Fruit fly (Drosophila melanogaster) whole organism, embryonic: Measurements from ENCODE around the gene nerfin-2.

Experiments used
- Abd-B ChIP-seq: fragments of 200-800 bp; sonication (Bioruptor generic); optimal IDR thresholded peaks from 2 replicates; lab custom pipeline; 2018; ENCODE audit warnings: missing biosample characterization, mild to moderate bottlenecking, missing genetic modification characterization, moderate library complexity
- Atf6 ChIP-seq: fragments of 200-800 bp; sonication (Bioruptor generic); IDR thresholded peaks from 2 replicates; pipeline ENCODE4 v1.3.6; 2022; ENCODE audit warnings: missing biosample characterization, missing genetic modification characterization
- CG11093 ChIP-seq: fragments of 200-800 bp; sonication (Bioruptor generic); IDR thresholded peaks from 3 replicates; pipeline ENCODE4 v1.3.6; 2022; ENCODE audit warnings: missing biosample characterization, missing genetic modification characterization
- CG11456 ChIP-seq: fragments of 200-800 bp; sonication (Bioruptor generic); IDR thresholded peaks from 3 replicates; pipeline ENCODE4 v1.3.6; 2022; ENCODE audit warnings: missing biosample characterization, missing genetic modification characterization
- CG11504 ChIP-seq: fragments of 200-800 bp; sonication (Bioruptor generic); optimal IDR thresholded peaks from 3 replicates; lab custom pipeline; 2019; ENCODE audit warnings: missing biosample characterization, mild to moderate bottlenecking, missing genetic modification characterization, moderate library complexity
- CG13624 ChIP-seq: fragments of 200-800 bp; sonication (Bioruptor generic); optimal IDR thresholded peaks from 2 replicates; lab custom pipeline; 2016; ENCODE audit warnings: missing biosample characterization, missing genetic modification characterization
- CG13894 ChIP-seq: fragments of 200-800 bp; sonication (Bioruptor generic); optimal IDR thresholded peaks from 3 replicates; lab custom pipeline; 2018; ENCODE audit warnings: missing biosample characterization, mild to moderate bottlenecking, missing genetic modification characterization, moderate library complexity
- CG17186 ChIP-seq: fragments of 200-800 bp; sonication (Bioruptor generic); optimal IDR thresholded peaks from 3 replicates; lab custom pipeline; 2017; ENCODE audit warnings: missing biosample characterization, missing genetic modification reagents, missing genetic modification characterization
- CG17361 ChIP-seq: fragments of 200-800 bp; sonication (Bioruptor generic); IDR thresholded peaks from 3 replicates; pipeline ENCODE4 v1.3.6; 2022; ENCODE audit warnings: missing biosample characterization, missing genetic modification characterization
- CG17802 ChIP-seq: fragments of 200-800 bp; sonication (Bioruptor generic); optimal IDR thresholded peaks from 2 replicates; lab custom pipeline; 2018; ENCODE audit warnings: missing biosample characterization, mild to moderate bottlenecking, missing genetic modification characterization, moderate library complexity
- CG18262 ChIP-seq: fragments of 200-800 bp; optimal IDR thresholded peaks from 3 replicates; lab custom pipeline; 2019; ENCODE audit warnings: missing biosample characterization, mild to moderate bottlenecking, missing genetic modification characterization, moderate library complexity
- CG18476 ChIP-seq: fragments of 200-800 bp; sonication (Bioruptor generic); optimal IDR thresholded peaks from 2 replicates; lab custom pipeline; 2016; ENCODE audit warnings: missing biosample characterization, mild to moderate bottlenecking, missing genetic modification characterization
- CG18619 ChIP-seq: fragments of 200-800 bp; sonication (Bioruptor generic); optimal IDR thresholded peaks from 3 replicates; lab custom pipeline; 2017; ENCODE audit warnings: missing biosample characterization, mild to moderate bottlenecking, missing genetic modification characterization
- CG2116 ChIP-seq: fragments of 200-800 bp; sonication (Bioruptor generic); optimal IDR thresholded peaks from 3 replicates; lab custom pipeline; 2018; ENCODE audit warnings: missing biosample characterization, mild to moderate bottlenecking, missing genetic modification characterization
- CG31224 ChIP-seq: fragments of 200-800 bp; sonication (Bioruptor generic); IDR thresholded peaks from 2 replicates; pipeline ENCODE4 v1.3.6; 2022; ENCODE audit warnings: missing biosample characterization, missing genetic modification characterization
- CG32772 ChIP-seq: fragments of 200-800 bp; sonication (Bioruptor generic); IDR thresholded peaks from 2 replicates; pipeline ENCODE4 v1.3.6; 2022; ENCODE audit warnings: missing biosample characterization, missing genetic modification characterization
- CG3847 ChIP-seq: fragments of 200-800 bp; sonication (Bioruptor generic); IDR thresholded peaks from 2 replicates; pipeline ENCODE4 v1.3.6; 2022; ENCODE audit warnings: missing biosample characterization, missing genetic modification characterization
- CG7745 ChIP-seq: fragments of 200-800 bp; sonication (Bioruptor generic); optimal IDR thresholded peaks from 2 replicates; lab custom pipeline; 2018; ENCODE audit warnings: missing biosample characterization, mild to moderate bottlenecking, missing genetic modification characterization, moderate library complexity
- CG8089 ChIP-seq: fragments of 200-800 bp; sonication (Bioruptor generic); optimal IDR thresholded peaks from 3 replicates; lab custom pipeline; 2016; ENCODE audit warnings: missing biosample characterization, missing genetic modification characterization
- CG9437 ChIP-seq: fragments of 200-800 bp; sonication (Bioruptor generic); optimal IDR thresholded peaks from 2 replicates; lab custom pipeline; 2018; ENCODE audit warnings: missing biosample characterization, mild to moderate bottlenecking, missing genetic modification characterization
- HmgD ChIP-seq: fragments of 200-800 bp; sonication (Bioruptor generic); optimal IDR thresholded peaks from 3 replicates; lab custom pipeline; 2016; ENCODE audit warnings: missing biosample characterization, missing genetic modification characterization
- Hmr ChIP-seq: fragments of 200-800 bp; sonication (Bioruptor generic); optimal IDR thresholded peaks from 3 replicates; lab custom pipeline; 2017; ENCODE audit warnings: mild to moderate bottlenecking, missing biosample characterization, missing genetic modification reagents, missing genetic modification characterization
- Hr78 ChIP-seq, 2 experiments: fragments of 200-800 bp in 1 of 2; fragments of >200 bp in 1 of 2; sonication (Bioruptor generic) in 1 of 2; optimal IDR thresholded peaks; 2 replicates each; lab custom pipeline; 2017 to 2019; ENCODE audit warnings: missing biosample characterization in 2 of 2, missing genetic modification characterization in 2 of 2, mild to moderate bottlenecking in 1 of 2, moderate library complexity in 1 of 2
- Hsf ChIP-seq: fragments of 200-800 bp; sonication (Bioruptor generic); optimal IDR thresholded peaks from 3 replicates; lab custom pipeline; 2016; ENCODE audit warnings: missing biosample characterization, missing genetic modification characterization
- NC2α ChIP-seq: fragments of 200-800 bp; sonication (Bioruptor generic); optimal IDR thresholded peaks from 2 replicates; lab custom pipeline; 2016; ENCODE audit warnings: missing biosample characterization, missing genetic modification characterization
- Nf-YB ChIP-seq: fragments of 200-800 bp; sonication (Bioruptor generic); optimal IDR thresholded peaks from 3 replicates; lab custom pipeline; 2019; ENCODE audit warnings: missing biosample characterization, mild to moderate bottlenecking, missing genetic modification characterization, moderate library complexity
- Oaz ChIP-seq: fragments of 200-800 bp; sonication (Bioruptor generic); IDR thresholded peaks from 2 replicates; pipeline ENCODE4 v1.3.6; 2022; ENCODE audit warnings: missing biosample characterization, missing genetic modification characterization
- Pdp1 ChIP-seq, 2 experiments: fragments of 200-800 bp; sonication (Bioruptor generic); optimal IDR thresholded peaks; 3 replicates each; lab custom pipeline; 2016; ENCODE audit warnings: missing biosample characterization in 2 of 2, missing genetic modification characterization in 2 of 2, mild to moderate bottlenecking in 1 of 2, moderate library complexity in 1 of 2
- Sox102F ChIP-seq: fragments of 200-800 bp; sonication (Bioruptor generic); optimal IDR thresholded peaks from 2 replicates; lab custom pipeline; 2018; ENCODE audit warnings: missing biosample characterization, mild to moderate bottlenecking, missing genetic modification characterization, moderate library complexity
- Ssrp ChIP-seq: fragments of 200-800 bp; sonication (Bioruptor generic); optimal IDR thresholded peaks from 2 replicates; lab custom pipeline; 2018; ENCODE audit warnings: missing biosample characterization, mild to moderate bottlenecking, missing genetic modification characterization, moderate library complexity
- az2 ChIP-seq: fragments of 200-800 bp; sonication (Bioruptor generic); optimal IDR thresholded peaks from 3 replicates; lab custom pipeline; 2016; ENCODE audit warnings: missing biosample characterization, missing genetic modification characterization
- ci ChIP-seq: fragments of 200-800 bp; sonication (Bioruptor generic); IDR thresholded peaks from 3 replicates; pipeline ENCODE4 v1.3.6; 2022; ENCODE audit warnings: missing biosample characterization, missing genetic modification characterization
- cwo ChIP-seq: fragments of 200-800 bp; sonication (Bioruptor generic); optimal IDR thresholded peaks from 3 replicates; lab custom pipeline; 2017; ENCODE audit warnings: missing biosample characterization, missing genetic modification characterization, mild to moderate bottlenecking, moderate library complexity, missing genetic modification reagents
- dmrt99B ChIP-seq: fragments of 200-800 bp; sonication (Bioruptor generic); optimal IDR thresholded peaks from 2 replicates; lab custom pipeline; 2018; ENCODE audit warnings: missing biosample characterization, mild to moderate bottlenecking, missing genetic modification characterization, moderate library complexity
- gem ChIP-seq: fragments of 200-800 bp; sonication (Bioruptor generic); optimal IDR thresholded peaks from 2 replicates; lab custom pipeline; 2019; ENCODE audit warnings: missing biosample characterization, mild to moderate bottlenecking, missing genetic modification characterization, moderate library complexity
- inv ChIP-seq: fragments of 200-800 bp; sonication (Bioruptor generic); IDR thresholded peaks from 2 replicates; pipeline ENCODE4 v1.3.6; 2022; ENCODE audit warnings: missing biosample characterization, missing genetic modification characterization; ENCODE audit not compliant: partially characterized antibody
- lilli ChIP-seq: fragments of 200-800 bp; sonication (Bioruptor generic); optimal IDR thresholded peaks from 3 replicates; lab custom pipeline; 2016; ENCODE audit warnings: missing biosample characterization, missing genetic modification characterization
- luna ChIP-seq: fragments of 200-800 bp; sonication (Bioruptor generic); optimal IDR thresholded peaks from 2 replicates; lab custom pipeline; 2016; ENCODE audit warnings: missing biosample characterization, missing genetic modification characterization
- maf-S ChIP-seq: fragments of 200-800 bp; sonication (Bioruptor generic); optimal IDR thresholded peaks from 2 replicates; lab custom pipeline; 2016; ENCODE audit warnings: missing biosample characterization, missing genetic modification characterization
- nau ChIP-seq: fragments of 200-800 bp; sonication (Bioruptor generic); optimal IDR thresholded peaks from 3 replicates; lab custom pipeline; 2017; ENCODE audit warnings: missing biosample characterization, mild to moderate bottlenecking, missing genetic modification characterization, missing genetic modification reagents
- pan ChIP-seq, 4 experiments: fragments of >200 bp in 3 of 4; fragments of 200-800 bp in 1 of 4; sonication (Bioruptor generic) in 1 of 4; optimal IDR thresholded peaks in 3 of 4; IDR thresholded peaks in 1 of 4; 2 replicates each; pipeline versions ENCODE4 v1.3.6 to Lab custom; 2017 to 2022; ENCODE audit warnings: missing biosample characterization in 2 of 4, missing genetic modification characterization in 2 of 4, mixed read lengths in 1 of 4
- peb ChIP-seq: fragments of 200-800 bp; sonication (Bioruptor generic); IDR thresholded peaks from 2 replicates; pipeline ENCODE4 v1.3.6; 2022; ENCODE audit warnings: missing biosample characterization, missing genetic modification characterization
- pros ChIP-seq: fragments of 200-800 bp; sonication (Bioruptor generic); optimal IDR thresholded peaks from 3 replicates; lab custom pipeline; 2019; ENCODE audit warnings: missing biosample characterization, mild to moderate bottlenecking, missing genetic modification characterization, moderate library complexity
- repo ChIP-seq: fragments of 200-800 bp; sonication (Bioruptor generic); optimal IDR thresholded peaks from 2 replicates; lab custom pipeline; 2016; ENCODE audit warnings: missing biosample characterization, missing genetic modification characterization
- sens ChIP-seq: fragments of 200-800 bp; sonication (Bioruptor generic); peaks from one replicate; lab custom pipeline; 2016; ENCODE audit warnings: missing biosample characterization, missing genetic modification characterization
- sr ChIP-seq: fragments of 200-800 bp; sonication (Bioruptor generic); IDR thresholded peaks from 3 replicates; pipeline ENCODE4 v1.3.6; 2022; ENCODE audit warnings: missing biosample characterization, missing genetic modification characterization
- tio ChIP-seq: fragments of 200-800 bp; sonication (Bioruptor generic); optimal IDR thresholded peaks from 2 replicates; lab custom pipeline; 2017; ENCODE audit warnings: missing biosample characterization, missing genetic modification characterization, inconsistent platforms
- wor ChIP-seq: fragments of 200-800 bp; sonication (Bioruptor generic); IDR thresholded peaks from 2 replicates; pipeline ENCODE4 v1.3.6; 2022; ENCODE audit warnings: missing biosample characterization, missing genetic modification characterization

The nerfin-2 gene

DNA sequence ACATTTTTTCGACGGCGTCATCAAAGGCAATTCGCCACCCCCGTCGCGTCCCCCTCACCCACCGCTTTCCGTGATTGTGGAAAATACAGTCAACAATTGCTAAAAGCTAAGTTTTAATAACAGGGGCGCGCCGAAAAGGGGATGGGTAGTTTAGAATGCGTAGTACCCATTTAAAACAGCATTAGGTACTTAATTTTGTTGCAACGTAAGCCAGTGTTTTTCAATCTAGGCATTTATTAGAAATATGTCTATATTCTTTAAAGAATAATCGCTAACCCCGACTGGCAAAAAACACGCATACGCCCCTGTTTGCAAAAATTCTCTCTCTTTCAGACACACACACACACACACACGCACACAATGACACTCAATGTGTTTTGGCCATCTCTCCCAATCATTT is 14.0 kb downstream of the nerfin-2 start (continued):
- TF ChIP-seq Nf-YB (GFP tag; lab: Kevin White, UChicago): no peak
- TF ChIP-seq Abd-B (GFP tag; lab: Kevin White, UChicago): no peak
- TF ChIP-seq wor (GFP tag; lab: Robert Waterston, UW): no peak
- peak; percentile 57; the same call in 1 of the 3 replicates for TF ChIP-seq CG11456 (GFP tag; lab: Robert Waterston, UW)
- no peak for TF ChIP-seq Ssrp (tag; lab: Kevin White, UChicago)
- no peak for TF ChIP-seq CG2116 (GFP tag; lab: Kevin White, UChicago)
- TF ChIP-seq nau (GFP tag; lab: Kevin White, UChicago): no peak
- no peak for TF ChIP-seq Hr78 (GFP tag; optimal IDR thresholded peaks at IDR 0.05; lab: Kevin White, UChicago)
- peak; percentile 61 for TF ChIP-seq CG13624 (GFP tag; lab: Kevin White, UChicago)
- TF ChIP-seq CG18619 (GFP tag; lab: Kevin White, UChicago): peak; percentile 56
- no peak for TF ChIP-seq Oaz (GFP tag; lab: Robert Waterston, UW)
- TF ChIP-seq maf-S: no peak
- peak; percentile 50 for TF ChIP-seq CG3847
- TF ChIP-seq Hmr (GFP tag; lab: Kevin White, UChicago): peak; percentile 79
- peak; percentile 56 for TF ChIP-seq CG31224 (GFP tag; lab: Robert Waterston, UW)
- TF ChIP-seq Atf6: peak; percentile 70
- no peak for TF ChIP-seq CG8089 (GFP tag; lab: Kevin White, UChicago)
- TF ChIP-seq cwo: peak; percentile 68
- TF ChIP-seq tio (GFP tag; lab: Kevin White, UChicago): no peak
- no peak for TF ChIP-seq NC2α
- TF ChIP-seq luna (GFP tag; lab: Kevin White, UChicago): peak; percentile 35
- TF ChIP-seq, all 482 proteins: peak for 157

DNA sequence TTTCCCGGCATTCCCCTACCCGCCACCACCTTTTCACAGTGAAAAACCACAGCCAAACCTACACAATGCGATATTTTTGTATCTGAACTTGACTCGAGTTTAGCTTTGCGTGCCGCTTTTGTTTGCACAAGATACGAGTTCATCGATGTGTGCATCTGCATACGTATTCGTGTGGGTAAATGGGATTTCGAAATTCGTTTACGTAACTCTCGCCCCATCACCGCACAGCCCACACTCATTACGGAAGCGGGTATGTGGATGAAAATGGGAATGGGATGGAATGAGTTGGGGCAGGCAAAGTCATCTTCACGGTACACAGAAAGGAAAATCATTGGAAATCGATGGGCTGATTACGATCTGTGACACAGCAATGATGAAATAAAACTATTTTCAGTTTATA is 15.3 kb downstream of the nerfin-2 start:
- TF ChIP-seq HmgD (GFP tag; lab: Kevin White, UChicago) (no peak), ci (GFP tag; lab: Robert Waterston, UW) (peak; percentile 50; the same call in 1 of the 3 replicates), CG9437 (peak; percentile 52), CG18476 (GFP tag; lab: Kevin White, UChicago) (no peak), CG7745 (tag; lab: Kevin White, UChicago) (no peak), Pdp1 (GFP tag; optimal IDR thresholded peaks at IDR 0.05; lab: Kevin White, UChicago) (peak in 1 of 2 experiments; percentile 49), sr (GFP tag; lab: Robert Waterston, UW) (peak; percentile 76; the same call in 2 of the 3 replicates), peb (GFP tag; lab: Robert Waterston, UW) (no peak)
- TF ChIP-seq, all 482 proteins: peak for 4

dm6 chr3R:10086683-10087082 is 15.8 kb downstream of the nerfin-2 start:
- TF ChIP-seq CG11093 (GFP tag; lab: Robert Waterston, UW) (no peak), repo (GFP tag; lab: Kevin White, UChicago) (no peak), sens (peak; percentile 73), CG9437 (peak; percentile 28), CG17186 (GFP tag; lab: Kevin White, UChicago) (no peak), lilli (GFP tag; lab: Kevin White, UChicago) (no peak), CG18262 (peak; percentile 12), CG17361 (GFP tag; lab: Robert Waterston, UW) (peak; percentile 49; the same call in 2 of the 3 replicates), pros (no peak), Sox102F (peak; percentile 40), CG13894 (tag; lab: Kevin White, UChicago) (no peak), Hsf (GFP tag; lab: Kevin White, UChicago) (no peak), Hr78 (GFP tag; optimal IDR thresholded peaks at IDR 0.05; lab: Kevin White, UChicago) (no peak), gem (tag; lab: Kevin White, UChicago) (peak; percentile 31), dmrt99B (tag; lab: Kevin White, UChicago) (peak; percentile 35), CG32772 (GFP tag; lab: Robert Waterston, UW) (no peak), pan (optimal IDR thresholded peaks at IDR 0.05; lab: Kevin White, UChicago) (no peak), pan (GFP tag; optimal IDR thresholded peaks at IDR 0.05 in 1 of 2, IDR thresholded peaks at IDR 0.05 in 1 of 2) (no peak), inv (no peak), CG17802 (tag; lab: Kevin White, UChicago) (no peak), az2 (GFP tag; lab: Kevin White, UChicago) (no peak), CG11504 (tag; lab: Kevin White, UChicago) (peak; percentile 22)
